Fruit fly (Drosophila melanogaster) whole organism, embryonic: Measurements from ENCODE around the gene Sb.

ENCODE experiments used
- ATbp ChIP-seq: fragments of 200-800 bp; sonication (Bioruptor generic); optimal IDR thresholded peaks from 2 replicates; lab custom pipeline; 2017; ENCODE audit warnings: missing biosample characterization, mild to moderate bottlenecking, missing genetic modification characterization, missing genetic modification reagents
- Awh ChIP-seq: fragments of 200-800 bp; sonication (Bioruptor generic); IDR thresholded peaks from 2 replicates; pipeline ENCODE4, ENCODE4 v1.3.6; 2022; ENCODE audit warnings: missing biosample characterization, missing genetic modification characterization
- CG10321 ChIP-seq: fragments of 200-800 bp; sonication (Bioruptor generic); IDR thresholded peaks from 2 replicates; pipeline ENCODE4 v1.3.6; 2022; ENCODE audit warnings: missing biosample characterization, missing genetic modification characterization
- CG12236 ChIP-seq: fragments of 200-800 bp; sonication (Bioruptor generic); optimal IDR thresholded peaks from 2 replicates; lab custom pipeline; 2016; ENCODE audit warnings: missing biosample characterization, missing genetic modification characterization
- CG15011 ChIP-seq: fragments of 200-800 bp; sonication (Bioruptor generic); optimal IDR thresholded peaks from 3 replicates; lab custom pipeline; 2018; ENCODE audit warnings: missing biosample characterization, mild to moderate bottlenecking, missing genetic modification characterization
- CG15073 ChIP-seq: fragments of 200-800 bp; sonication (Bioruptor generic); optimal IDR thresholded peaks from 2 replicates; lab custom pipeline; 2016; ENCODE audit warnings: missing biosample characterization, missing genetic modification characterization
- CG15696 ChIP-seq: fragments of 200-800 bp; sonication (Bioruptor generic); optimal IDR thresholded peaks from 2 replicates; lab custom pipeline; 2019; ENCODE audit warnings: missing biosample characterization, mild to moderate bottlenecking, missing genetic modification characterization, moderate library complexity
- CG17186 ChIP-seq: fragments of 200-800 bp; sonication (Bioruptor generic); optimal IDR thresholded peaks from 3 replicates; lab custom pipeline; 2017; ENCODE audit warnings: missing biosample characterization, missing genetic modification reagents, missing genetic modification characterization
- CG1792 ChIP-seq: fragments of 200-800 bp; sonication (Bioruptor generic); optimal IDR thresholded peaks from 2 replicates; lab custom pipeline; 2016; ENCODE audit warnings: missing biosample characterization, missing genetic modification characterization
- CG2129 ChIP-seq: fragments of 200-800 bp; sonication (Bioruptor generic); IDR thresholded peaks from 2 replicates; pipeline ENCODE4 v1.3.6; 2022; ENCODE audit warnings: missing biosample characterization, missing genetic modification characterization; ENCODE audit not compliant: partially characterized antibody
- CG2875 ChIP-seq: fragments of 200-800 bp; sonication (Bioruptor generic); optimal IDR thresholded peaks from 2 replicates; lab custom pipeline; 2017; ENCODE audit warnings: missing biosample characterization, mild to moderate bottlenecking, missing genetic modification characterization, missing genetic modification reagents
- CG31224 ChIP-seq: fragments of 200-800 bp; sonication (Bioruptor generic); IDR thresholded peaks from 2 replicates; pipeline ENCODE4 v1.3.6; 2022; ENCODE audit warnings: missing biosample characterization, missing genetic modification characterization
- CG3838 ChIP-seq: fragments of 200-800 bp; sonication (Bioruptor generic); optimal IDR thresholded peaks from 3 replicates; lab custom pipeline; 2016; ENCODE audit warnings: missing biosample characterization, missing genetic modification characterization
- CG43689 ChIP-seq: fragments of 200-800 bp; sonication (Bioruptor generic); IDR thresholded peaks from 2 replicates; pipeline ENCODE4 v1.3.6; 2022; ENCODE audit warnings: missing biosample characterization, missing genetic modification characterization
- CG8478 ChIP-seq: fragments of >200 bp; optimal IDR thresholded peaks from 2 replicates; lab custom pipeline; 2018
- CG9437 ChIP-seq: fragments of 200-800 bp; sonication (Bioruptor generic); optimal IDR thresholded peaks from 2 replicates; lab custom pipeline; 2018; ENCODE audit warnings: missing biosample characterization, mild to moderate bottlenecking, missing genetic modification characterization
- D ChIP-seq, 2 experiments: fragments of 200-800 bp in 1 of 2; fragments of >200 bp in 1 of 2; sonication (Bioruptor generic) in 1 of 2; optimal IDR thresholded peaks; 2 replicates in 1 of 2; 3 replicates in 1 of 2; lab custom pipeline; 2017; ENCODE audit warnings: mild to moderate bottlenecking in 1 of 2, missing biosample characterization in 1 of 2, missing genetic modification characterization in 1 of 2, missing genetic modification reagents in 1 of 2
- Dad ChIP-seq: fragments of 200-800 bp; sonication (Bioruptor generic); optimal IDR thresholded peaks from 3 replicates; lab custom pipeline; 2016; ENCODE audit warnings: missing biosample characterization, missing genetic modification characterization
- Doc2 ChIP-seq: fragments of 200-800 bp; sonication (Bioruptor generic); IDR thresholded peaks from 2 replicates; pipeline ENCODE4 v1.3.6; 2022; ENCODE audit warnings: missing biosample characterization, missing genetic modification characterization
- Hr78 ChIP-seq, 2 experiments: fragments of 200-800 bp in 1 of 2; fragments of >200 bp in 1 of 2; sonication (Bioruptor generic) in 1 of 2; optimal IDR thresholded peaks; 2 replicates each; lab custom pipeline; 2017 to 2019; ENCODE audit warnings: missing biosample characterization in 2 of 2, missing genetic modification characterization in 2 of 2, mild to moderate bottlenecking in 1 of 2, moderate library complexity in 1 of 2
- Mad ChIP-seq: fragments of 200-800 bp; sonication (Bioruptor generic); optimal IDR thresholded peaks from 2 replicates; lab custom pipeline; 2016; ENCODE audit warnings: missing biosample characterization, missing genetic modification characterization
- Rfx ChIP-seq: fragments of 200-800 bp; sonication (Bioruptor generic); IDR thresholded peaks from 2 replicates; pipeline ENCODE4 v1.3.6; 2022; ENCODE audit warnings: missing biosample characterization, missing genetic modification characterization
- Scr ChIP-seq: fragments of 200-800 bp; sonication (Bioruptor generic); IDR thresholded peaks from 2 replicates; pipeline ENCODE4 v1.3.6; 2022; ENCODE audit warnings: missing biosample characterization, missing genetic modification characterization; ENCODE audit not compliant: partially characterized antibody
- Side ChIP-seq: fragments of 200-800 bp; sonication (Bioruptor generic); optimal IDR thresholded peaks from 2 replicates; lab custom pipeline; 2016; ENCODE audit warnings: missing biosample characterization, missing genetic modification characterization
- Stat92E ChIP-seq, 3 experiments: fragments of >200 bp in 2 of 3; fragments of 200-800 bp in 1 of 3; sonication (Bioruptor generic) in 1 of 3; optimal IDR thresholded peaks; 2 replicates each; lab custom pipeline; 2017 to 2019; ENCODE audit warnings: missing biosample characterization in 3 of 3, missing genetic modification characterization in 3 of 3, mild to moderate bottlenecking in 1 of 3, moderate library complexity in 1 of 3
- abd-A ChIP-seq: fragments of 200-800 bp; sonication (Bioruptor generic); optimal IDR thresholded peaks from 3 replicates; lab custom pipeline; 2019; ENCODE audit warnings: missing biosample characterization, mild to moderate bottlenecking, missing genetic modification characterization, moderate library complexity
- az2 ChIP-seq: fragments of 200-800 bp; sonication (Bioruptor generic); optimal IDR thresholded peaks from 3 replicates; lab custom pipeline; 2016; ENCODE audit warnings: missing biosample characterization, missing genetic modification characterization
- bowl ChIP-seq: fragments of 200-800 bp; sonication (Bioruptor generic); IDR thresholded peaks from 2 replicates; pipeline ENCODE4 v1.3.6; 2022; ENCODE audit warnings: missing biosample characterization, missing genetic modification characterization
- caup ChIP-seq: fragments of 200-800 bp; sonication (Bioruptor generic); optimal IDR thresholded peaks from 3 replicates; lab custom pipeline; 2017; ENCODE audit warnings: missing biosample characterization, mild to moderate bottlenecking, missing genetic modification characterization, moderate library complexity; ENCODE audit not compliant: severe bottlenecking
- corto ChIP-seq: fragments of 200-800 bp; sonication (Bioruptor generic); optimal IDR thresholded peaks from 2 replicates; lab custom pipeline; 2016; ENCODE audit warnings: missing biosample characterization, mild to moderate bottlenecking, missing genetic modification characterization, moderate library complexity
- dmrt99B ChIP-seq: fragments of 200-800 bp; sonication (Bioruptor generic); optimal IDR thresholded peaks from 2 replicates; lab custom pipeline; 2018; ENCODE audit warnings: missing biosample characterization, mild to moderate bottlenecking, missing genetic modification characterization, moderate library complexity
- dpn ChIP-seq, 2 experiments: fragments of 200-800 bp; sonication (Bioruptor generic); optimal IDR thresholded peaks; 3 replicates each; lab custom pipeline; 2016; ENCODE audit warnings: missing biosample characterization in 2 of 2, missing genetic modification characterization in 2 of 2
- esg ChIP-seq: fragments of 200-800 bp; sonication (Bioruptor generic); conservative IDR thresholded peaks from 2 replicates; pipeline ENCODE4 v1.3.6; 2022; ENCODE audit warnings: missing biosample characterization, missing genetic modification characterization
- exex ChIP-seq: fragments of 200-800 bp; sonication (Bioruptor generic); optimal IDR thresholded peaks from 4 replicates; lab custom pipeline; 2018; ENCODE audit warnings: missing biosample characterization, mild to moderate bottlenecking, missing genetic modification characterization, moderate library complexity
- fd3F ChIP-seq: fragments of 200-800 bp; sonication (Bioruptor generic); optimal IDR thresholded peaks from 2 replicates; lab custom pipeline; 2018; ENCODE audit warnings: missing biosample characterization, mild to moderate bottlenecking, missing genetic modification characterization, moderate library complexity
- fd96Cb ChIP-seq: fragments of 200-800 bp; sonication (Bioruptor generic); optimal IDR thresholded peaks from 2 replicates; lab custom pipeline; 2018; ENCODE audit warnings: missing biosample characterization, mild to moderate bottlenecking, missing genetic modification characterization, moderate library complexity
- gcm ChIP-seq: fragments of 200-800 bp; sonication (Bioruptor generic); optimal IDR thresholded peaks from 2 replicates; lab custom pipeline; 2019; ENCODE audit warnings: missing biosample characterization, mild to moderate bottlenecking, missing genetic modification characterization, moderate library complexity
- gsb-n ChIP-seq: fragments of 200-800 bp; sonication (Bioruptor generic); optimal IDR thresholded peaks from 3 replicates; lab custom pipeline; 2018; ENCODE audit warnings: missing biosample characterization, mild to moderate bottlenecking, missing genetic modification characterization
- ind ChIP-seq: fragments of 200-800 bp; sonication (Bioruptor generic); optimal IDR thresholded peaks from 3 replicates; lab custom pipeline; 2016; ENCODE audit warnings: missing biosample characterization, missing genetic modification characterization
- inv ChIP-seq: fragments of 200-800 bp; sonication (Bioruptor generic); IDR thresholded peaks from 2 replicates; pipeline ENCODE4 v1.3.6; 2022; ENCODE audit warnings: missing biosample characterization, missing genetic modification characterization; ENCODE audit not compliant: partially characterized antibody
- nom ChIP-seq: fragments of 200-800 bp; sonication (Bioruptor generic); optimal IDR thresholded peaks from 2 replicates; lab custom pipeline; 2017; ENCODE audit warnings: missing biosample characterization, missing genetic modification characterization, mild to moderate bottlenecking, moderate library complexity, missing genetic modification reagents
- odd ChIP-seq: fragments of 200-800 bp; sonication (Bioruptor generic); optimal IDR thresholded peaks from 2 replicates; lab custom pipeline; 2017; ENCODE audit warnings: missing biosample characterization, mild to moderate bottlenecking, missing genetic modification characterization
- sima ChIP-seq: fragments of 200-800 bp; sonication (Bioruptor generic); optimal IDR thresholded peaks from 2 replicates; lab custom pipeline; 2016; ENCODE audit warnings: missing biosample characterization, missing genetic modification characterization
- slou ChIP-seq: fragments of 200-800 bp; sonication (Bioruptor generic); optimal IDR thresholded peaks from 3 replicates; lab custom pipeline; 2016; ENCODE audit warnings: missing biosample characterization, missing genetic modification characterization
- sqz ChIP-seq: fragments of 200-800 bp; sonication (Bioruptor generic); optimal IDR thresholded peaks from 3 replicates; lab custom pipeline; 2018; ENCODE audit warnings: missing biosample characterization, mild to moderate bottlenecking, missing genetic modification characterization
- sr ChIP-seq: fragments of 200-800 bp; sonication (Bioruptor generic); IDR thresholded peaks from 3 replicates; pipeline ENCODE4 v1.3.6; 2022; ENCODE audit warnings: missing biosample characterization, missing genetic modification characterization
- zen ChIP-seq: fragments of 200-800 bp; sonication (Bioruptor generic); optimal IDR thresholded peaks from 3 replicates; lab custom pipeline; 2018; ENCODE audit warnings: missing biosample characterization, mild to moderate bottlenecking, missing genetic modification characterization, moderate library complexity

Sb gene

DNA sequence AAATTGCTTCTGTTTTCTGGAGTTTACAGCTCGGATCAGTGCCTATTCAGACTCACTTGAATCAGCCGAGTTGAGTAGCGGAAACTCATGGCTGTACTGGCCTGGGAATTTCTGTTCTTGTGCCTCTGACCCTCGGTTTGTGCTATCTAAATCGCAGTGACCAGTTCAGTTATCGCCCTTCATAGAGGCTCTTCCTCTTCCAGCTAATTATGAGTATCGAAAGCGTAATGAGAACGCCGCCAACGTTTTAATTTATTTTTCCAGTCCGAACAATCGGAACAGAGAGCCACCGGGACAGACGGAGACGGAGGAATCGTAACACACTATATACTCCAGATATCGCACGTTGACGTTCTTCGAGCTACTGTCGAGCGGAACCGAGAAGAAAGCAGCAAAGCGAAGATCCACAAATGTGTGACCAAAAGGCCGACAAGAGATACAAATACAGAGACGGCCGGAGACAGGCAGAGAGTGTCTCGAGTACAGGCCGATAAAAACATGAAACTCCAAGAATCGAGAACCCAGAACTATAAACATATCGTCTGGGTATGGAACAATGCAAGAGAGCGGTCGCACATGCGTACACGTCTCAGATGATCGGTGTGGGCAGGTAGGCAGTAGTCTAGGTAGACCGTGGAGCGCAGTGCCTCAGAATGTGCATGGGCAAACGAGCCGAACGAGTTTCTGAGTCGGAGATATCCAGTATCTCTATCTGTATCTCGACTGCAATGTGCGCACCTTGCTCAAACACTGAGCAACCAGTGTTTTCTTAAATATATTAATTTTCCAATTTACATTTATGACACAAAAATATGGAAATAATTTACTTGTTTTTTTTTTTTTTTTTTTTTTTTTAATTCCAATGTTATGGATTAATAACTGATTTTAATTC lies 44.0 kb upstream of the Sb start (continued):
- TF ChIP-seq fd96Cb (tag; lab: Kevin White, UChicago): peak; percentile 53
- peak; percentile 66 for TF ChIP-seq gcm (GFP tag; lab: Kevin White, UChicago)
- TF ChIP-seq caup (GFP tag; lab: Kevin White, UChicago): no peak
- TF ChIP-seq abd-A (tag; lab: Kevin White, UChicago): no peak
- no peak for TF ChIP-seq fd3F (GFP tag; lab: Kevin White, UChicago)
- peak; percentile 86 for TF ChIP-seq exex (tag; lab: Kevin White, UChicago)
- peak; percentile 77 for TF ChIP-seq gsb-n (tag; lab: Kevin White, UChicago)
- peak; percentile 47 for TF ChIP-seq corto (GFP tag; lab: Kevin White, UChicago)
- TF ChIP-seq Side: no peak
- no peak for TF ChIP-seq CG8478 (lab: Kevin White, UChicago)
- no peak for TF ChIP-seq Stat92E (GFP tag; optimal IDR thresholded peaks at IDR 0.05; lab: Kevin White, UChicago)
- TF ChIP-seq dpn (GFP tag; optimal IDR thresholded peaks at IDR 0.05; lab: Kevin White, UChicago): peak; percentile 15 to 77
- no peak for TF ChIP-seq D (optimal IDR thresholded peaks at IDR 0.05; lab: Kevin White, UChicago)
- TF ChIP-seq D (GFP tag; optimal IDR thresholded peaks at IDR 0.05; lab: Kevin White, UChicago): peak; percentile 62
- peak; percentile 62 for TF ChIP-seq esg (GFP tag; lab: Robert Waterston, UW)
- peak; percentile 44 for TF ChIP-seq CG12236 (GFP tag; lab: Kevin White, UChicago)
- peak; percentile 51 for TF ChIP-seq ATbp (GFP tag; lab: Kevin White, UChicago)
- no peak for TF ChIP-seq sqz (GFP tag; lab: Kevin White, UChicago)
- peak; percentile 43 for TF ChIP-seq CG15696 (tag; lab: Kevin White, UChicago)
- peak; percentile 52 for TF ChIP-seq CG2875
- no peak for TF ChIP-seq CG3838 (GFP tag; lab: Kevin White, UChicago)
- no peak for TF ChIP-seq inv (GFP tag; lab: Robert Waterston, UW)
- TF ChIP-seq CG31224: peak; percentile 32; the same call in 1 of the 2 replicates
- no peak for TF ChIP-seq CG15011 (GFP tag; lab: Kevin White, UChicago)
- no peak for TF ChIP-seq CG1792 (GFP tag; lab: Kevin White, UChicago)
- TF ChIP-seq Mad: peak; percentile 18
- no peak for TF ChIP-seq sr (GFP tag; lab: Robert Waterston, UW)
- TF ChIP-seq Hr78 (GFP tag; optimal IDR thresholded peaks at IDR 0.05; lab: Kevin White, UChicago): peak in 1 of 2 experiments; percentile 72
- no peak for TF ChIP-seq sima (GFP tag; lab: Kevin White, UChicago)
- TF ChIP-seq nom: peak; percentile 30
- TF ChIP-seq CG2129 (GFP tag; lab: Robert Waterston, UW): 0 out of 2 replicates have a peak, but pooled peaks have one; percentile 35
- no peak for TF ChIP-seq CG15073 (GFP tag; lab: Kevin White, UChicago)
- TF ChIP-seq CG9437 (GFP tag; lab: Kevin White, UChicago): no peak
- no peak for TF ChIP-seq CG10321 (GFP tag; lab: Robert Waterston, UW)
- peak; percentile 69 for TF ChIP-seq zen (tag; lab: Kevin White, UChicago)
- TF ChIP-seq CG43689 (GFP tag; lab: Robert Waterston, UW): 0 out of 2 replicates have a peak, but pooled peaks have one; percentile 17
- 0 out of 2 replicates have a peak, but pooled peaks have one; percentile 13 for TF ChIP-seq Scr (GFP tag; lab: Robert Waterston, UW)
- no peak for TF ChIP-seq Dad (GFP tag; lab: Kevin White, UChicago)
- TF ChIP-seq bowl (GFP tag; lab: Robert Waterston, UW): no peak
- peak; percentile 86 for TF ChIP-seq az2 (GFP tag; lab: Kevin White, UChicago)
- TF ChIP-seq odd (GFP tag; lab: Kevin White, UChicago): no peak
- no peak for TF ChIP-seq CG17186 (GFP tag; lab: Kevin White, UChicago)
- peak; percentile 77 for TF ChIP-seq Awh (GFP tag; lab: Robert Waterston, UW)
- 0 out of 2 replicates have a peak, but pooled peaks have one; percentile 12 for TF ChIP-seq Rfx (GFP tag; lab: Robert Waterston, UW)
- TF ChIP-seq dmrt99B: peak; percentile 59
- TF ChIP-seq Doc2: no peak
- peak; percentile 56 for TF ChIP-seq ind
- TF ChIP-seq slou (GFP tag; lab: Kevin White, UChicago): no peak
